Worm (Caenorhabditis elegans) whole organism, L3 larva: ENCODE results near the gene F18A11.5.

Source experiments
- aly-2 ChIP-seq: fragments of 150-350 bp; optimal IDR thresholded peaks from 2 replicates; lab custom pipeline; 2014; ENCODE audit warnings: missing biosample characterization, missing genetic modification characterization
- nhr-76 ChIP-seq: fragments of 150-350 bp; sonication (generic microtip); optimal IDR thresholded peaks from 5 replicates; lab custom pipeline; 2014; ENCODE audit warnings: missing biosample characterization, missing genetic modification characterization

DNA sequence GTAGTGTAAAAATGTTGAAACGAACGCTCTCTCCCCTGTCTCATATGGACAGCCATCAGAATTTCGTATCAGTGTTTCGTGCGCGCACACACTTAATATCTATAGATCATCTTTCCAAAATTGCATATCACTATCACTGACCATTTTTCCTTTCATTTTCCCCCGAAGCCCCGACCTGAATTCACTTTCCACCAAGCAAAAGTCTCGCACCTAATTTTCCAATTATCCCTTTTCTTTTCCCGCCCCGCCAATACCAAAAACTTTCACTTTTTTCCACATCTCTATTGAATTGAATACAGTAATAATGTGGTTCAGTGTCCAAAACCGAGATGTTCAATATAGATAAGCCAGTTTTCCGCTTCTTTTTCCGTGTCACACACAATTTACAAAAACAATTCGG lies 39.4 kb upstream of the F18A11.5 start:
- TF ChIP-seq aly-2 (tag; lab: Kevin White, UChicago) (no peak), nhr-76 (tag; lab: Kevin White, UChicago) (no peak)
